Fruit fly (Drosophila melanogaster): Measurements from ENCODE around the gene Tengl2.

The Tengl2 gene

dm6 chr2L:2227316-2227715 lies 11.9 kb downstream of the Tengl2 start (continued):
- TF ChIP-seq Gug (GFP tag; IDR thresholded peaks at IDR 0.05) (peak; percentile 42; the same call in 2 of the 4 replicates), CG8281 (tag; optimal IDR thresholded peaks at IDR 0.05) (no peak), bcd (GFP tag; optimal IDR thresholded peaks at IDR 0.05) (no peak), ab (GFP tag; optimal IDR thresholded peaks at IDR 0.05) (no peak), CG34224 (GFP tag; IDR thresholded peaks at IDR 0.05; ENCODE audit: partially characterized antibody) (no peak), Dad (GFP tag; optimal IDR thresholded peaks at IDR 0.05) (no peak), Bgb (GFP tag; IDR thresholded peaks at IDR 0.05; ENCODE audit: partially characterized antibody) (no peak), bab2 (GFP tag; optimal IDR thresholded peaks at IDR 0.05) (no peak), pita (GFP tag; optimal IDR thresholded peaks at IDR 0.05) (no peak), CG15514 (GFP tag; optimal IDR thresholded peaks at IDR 0.05) (no peak), CG7271 (tag; optimal IDR thresholded peaks at IDR 0.05) (no peak), CG4617 (GFP tag; optimal IDR thresholded peaks at IDR 0.05; ENCODE audit: borderline replicate concordance) (no peak), luna (GFP tag; optimal IDR thresholded peaks at IDR 0.05) (no peak), unpg (GFP tag; optimal IDR thresholded peaks at IDR 0.05) (peak; percentile 57), fu2 (GFP tag; optimal IDR thresholded peaks at IDR 0.05) (no peak), CG17612 (GFP tag; IDR thresholded peaks at IDR 0.05) (no peak), croc (GFP tag; conservative IDR thresholded peaks at IDR 0.05) (no peak), amos (GFP tag; IDR thresholded peaks at IDR 0.05; ENCODE audit: partially characterized antibody) (no peak), ssp (GFP tag; IDR thresholded peaks at IDR 0.05) (0 out of 2 replicates have a peak, but pooled peaks have one; percentile 13), Poxn (GFP tag; IDR thresholded peaks at IDR 0.05) (no peak), Oaz (GFP tag; IDR thresholded peaks at IDR 0.05) (peak; percentile 36; the same call in 1 of the 2 replicates), CG17361 (GFP tag; IDR thresholded peaks at IDR 0.05) (0 out of 3 replicates have a peak, but pooled peaks have one; percentile 22), Gsc (GFP tag; IDR thresholded peaks at IDR 0.05) (no peak), CG10654 (GFP tag; optimal IDR thresholded peaks at IDR 0.05) (peak; percentile 14), ewg (GFP tag; optimal IDR thresholded peaks at IDR 0.05) (no peak), H15 (GFP tag; IDR thresholded peaks at IDR 0.05) (peak; percentile 69; the same call in 2 of the 3 replicates), CG31224 (GFP tag; IDR thresholded peaks at IDR 0.05) (no peak), Nf-YB (GFP tag; optimal IDR thresholded peaks at IDR 0.05) (no peak), knrl (GFP tag; IDR thresholded peaks at IDR 0.05; ENCODE audit: partially characterized antibody) (no peak), CG13287 (GFP tag; IDR thresholded peaks at IDR 0.05; ENCODE audit: partially characterized antibody) (no peak), CG1602 (GFP tag; optimal IDR thresholded peaks at IDR 0.05) (no peak), CG11504 (tag; optimal IDR thresholded peaks at IDR 0.05) (no peak), cg (GFP tag; optimal IDR thresholded peaks at IDR 0.05) (no peak), peb (GFP tag; IDR thresholded peaks at IDR 0.05) (no peak), CG6683 (GFP tag; optimal IDR thresholded peaks at IDR 0.05) (no peak), slou (GFP tag; optimal IDR thresholded peaks at IDR 0.05) (no peak), CG15269 (tag; optimal IDR thresholded peaks at IDR 0.05) (peak; percentile 65), fd96Cb (tag; optimal IDR thresholded peaks at IDR 0.05) (peak; percentile 43), Dip2 (GFP tag; IDR thresholded peaks at IDR 0.05) (no peak), CG7928 (GFP tag; optimal IDR thresholded peaks at IDR 0.05) (no peak), CG6654 (GFP tag; optimal IDR thresholded peaks at IDR 0.05) (no peak), onecut (GFP tag; IDR thresholded peaks at IDR 0.05) (peak; percentile 47), CG3838 (GFP tag; optimal IDR thresholded peaks at IDR 0.05) (no peak), hth (optimal IDR thresholded peaks at IDR 0.05) (no peak), Elba2 (GFP tag; optimal IDR thresholded peaks at IDR 0.05) (no peak), Atf3 (GFP tag; optimal IDR thresholded peaks at IDR 0.05) (no peak), seq (GFP tag; IDR thresholded peaks at IDR 0.05) (0 out of 2 replicates have a peak, but pooled peaks have one; percentile 15), ci (GFP tag; IDR thresholded peaks at IDR 0.05) (peak; percentile 91), CG3847 (GFP tag; IDR thresholded peaks at IDR 0.05) (no peak), Hey (tag; optimal IDR thresholded peaks at IDR 0.05) (no peak), Fer1 (GFP tag; optimal IDR thresholded peaks at IDR 0.05) (peak; percentile 48)
